Fruit fly (Drosophila melanogaster) whole organism, prepupa: Measurements from ENCODE around the gene CG14883.

Experiments used
- CG10631 ChIP-seq: fragments of 200-800 bp; sonication (Bioruptor generic); optimal IDR thresholded peaks from 2 replicates; lab custom pipeline; 2016; ENCODE audit warnings: missing biosample characterization, missing genetic modification characterization
- CG11294 ChIP-seq: fragments of 200-800 bp; sonication (Bioruptor generic); IDR thresholded peaks from 2 replicates; pipeline ENCODE4 v1.3.6; 2022; ENCODE audit warnings: missing biosample characterization, missing genetic modification characterization
- CG11762 ChIP-seq: fragments of 200-800 bp; sonication (Bioruptor generic); optimal IDR thresholded peaks from 3 replicates; lab custom pipeline; 2016; ENCODE audit warnings: missing biosample characterization, missing genetic modification characterization; ENCODE audit not compliant: insufficient read depth
- CG15336 ChIP-seq: fragments of 200-800 bp; sonication (Bioruptor generic); IDR thresholded peaks from 2 replicates; pipeline ENCODE4 v1.3.6; 2022; ENCODE audit warnings: missing biosample characterization, missing genetic modification characterization
- CG1621 ChIP-seq: fragments of 200-800 bp; sonication (Bioruptor generic); optimal IDR thresholded peaks from 3 replicates; lab custom pipeline; 2018; ENCODE audit warnings: missing biosample characterization, mild to moderate bottlenecking, missing genetic modification characterization
- CG16779 ChIP-seq: fragments of 200-800 bp; sonication (Bioruptor generic); optimal IDR thresholded peaks from 3 replicates; lab custom pipeline; 2017; ENCODE audit warnings: missing biosample characterization, mild to moderate bottlenecking, missing genetic modification characterization
- CG3032 ChIP-seq: fragments of 200-800 bp; optimal IDR thresholded peaks from 2 replicates; lab custom pipeline; 2019; ENCODE audit warnings: missing biosample characterization, mild to moderate bottlenecking, missing genetic modification characterization, moderate library complexity
- CG31627 ChIP-seq: fragments of 200-800 bp; sonication (Bioruptor generic); optimal IDR thresholded peaks from 3 replicates; lab custom pipeline; 2016; ENCODE audit warnings: missing biosample characterization, missing genetic modification characterization
- CG32006 ChIP-seq: fragments of 200-800 bp; sonication (Bioruptor generic); optimal IDR thresholded peaks from 3 replicates; lab custom pipeline; 2017; ENCODE audit warnings: missing biosample characterization, mild to moderate bottlenecking, missing genetic modification characterization
- CG3919 ChIP-seq: fragments of 200-800 bp; sonication (Bioruptor generic); optimal IDR thresholded peaks from 3 replicates; lab custom pipeline; 2016; ENCODE audit warnings: missing biosample characterization, missing genetic modification characterization
- CG4318 ChIP-seq: fragments of 200-800 bp; sonication (Bioruptor generic); optimal IDR thresholded peaks from 3 replicates; lab custom pipeline; 2017; ENCODE audit warnings: missing biosample characterization, mild to moderate bottlenecking, missing genetic modification characterization
- CG6854 ChIP-seq: fragments of 200-800 bp; sonication (Bioruptor generic); optimal IDR thresholded peaks from 2 replicates; lab custom pipeline; 2017; ENCODE audit warnings: missing biosample characterization, mild to moderate bottlenecking, missing genetic modification characterization
- CG8319 ChIP-seq: fragments of 200-800 bp; sonication (Bioruptor generic); optimal IDR thresholded peaks from 3 replicates; lab custom pipeline; 2016; ENCODE audit warnings: missing biosample characterization, missing genetic modification characterization
- Eip75B ChIP-seq: fragments of 200-800 bp; sonication (Bioruptor generic); optimal IDR thresholded peaks from 3 replicates; lab custom pipeline; 2016; ENCODE audit warnings: missing biosample characterization, missing genetic modification characterization
- Eip78C ChIP-seq: fragments of 200-800 bp; sonication (Bioruptor generic); peaks from one replicate; lab custom pipeline; 2016; ENCODE audit warnings: missing biosample characterization, missing genetic modification characterization
- Eip93F ChIP-seq: fragments of 200-800 bp; sonication (Bioruptor generic); optimal IDR thresholded peaks from 2 replicates; lab custom pipeline; 2016; ENCODE audit warnings: missing biosample characterization, mild to moderate bottlenecking, missing genetic modification characterization
- Ets21C ChIP-seq: fragments of 200-800 bp; sonication (Bioruptor generic); optimal IDR thresholded peaks from 3 replicates; lab custom pipeline; 2016; ENCODE audit warnings: missing biosample characterization, missing genetic modification characterization
- Gug ChIP-seq: fragments of 200-800 bp; sonication (Bioruptor generic); IDR thresholded peaks from 2 replicates; pipeline ENCODE4 v1.3.6; 2022; ENCODE audit warnings: missing biosample characterization, missing genetic modification characterization
- Hr38 ChIP-seq: sonication (Bioruptor generic); optimal IDR thresholded peaks from 2 replicates; lab custom pipeline; 2016; ENCODE audit warnings: missing biosample characterization, missing genetic modification characterization
- Hr39 ChIP-seq: fragments of 200-800 bp; sonication (Bioruptor generic); optimal IDR thresholded peaks from 2 replicates; lab custom pipeline; 2016; ENCODE audit warnings: missing biosample characterization, missing genetic modification characterization
- Lpt ChIP-seq: fragments of 200-800 bp; sonication (Bioruptor generic); optimal IDR thresholded peaks from 3 replicates; lab custom pipeline; 2016; ENCODE audit warnings: missing biosample characterization, missing genetic modification characterization
- Met ChIP-seq: fragments of 200-800 bp; sonication (Bioruptor generic); optimal IDR thresholded peaks from 3 replicates; lab custom pipeline; 2016; ENCODE audit warnings: missing biosample characterization, missing genetic modification characterization
- Smox ChIP-seq: fragments of 200-800 bp; sonication (Bioruptor generic); optimal IDR thresholded peaks from 3 replicates; lab custom pipeline; 2016; ENCODE audit warnings: missing biosample characterization, missing genetic modification characterization
- Sox102F ChIP-seq: fragments of 200-800 bp; sonication (Bioruptor generic); optimal IDR thresholded peaks from 2 replicates; lab custom pipeline; 2016; ENCODE audit warnings: missing biosample characterization, mild to moderate bottlenecking, missing genetic modification characterization
- Sox15 ChIP-seq: fragments of 200-800 bp; sonication (Bioruptor generic); optimal IDR thresholded peaks from 3 replicates; lab custom pipeline; 2016; ENCODE audit warnings: missing biosample characterization, missing genetic modification characterization
- achi ChIP-seq: fragments of 200-800 bp; sonication (Bioruptor generic); optimal IDR thresholded peaks from 3 replicates; lab custom pipeline; 2016; ENCODE audit warnings: missing biosample characterization, missing genetic modification characterization
- acj6 ChIP-seq: fragments of 200-800 bp; sonication (Bioruptor generic); optimal IDR thresholded peaks from 3 replicates; lab custom pipeline; 2016; ENCODE audit warnings: missing biosample characterization, missing genetic modification characterization
- cyc ChIP-seq: fragments of 200-800 bp; sonication (Bioruptor generic); optimal IDR thresholded peaks from 3 replicates; lab custom pipeline; 2016; ENCODE audit warnings: missing biosample characterization, missing genetic modification characterization
- dsx ChIP-seq: fragments of 200-800 bp; optimal IDR thresholded peaks from 3 replicates; lab custom pipeline; 2019; ENCODE audit warnings: missing biosample characterization, mild to moderate bottlenecking, missing genetic modification characterization, moderate library complexity; ENCODE audit not compliant: poor library complexity, severe bottlenecking
- esn ChIP-seq: fragments of 200-800 bp; sonication (Bioruptor generic); optimal IDR thresholded peaks from 2 replicates; lab custom pipeline; 2016; ENCODE audit warnings: missing biosample characterization, mild to moderate bottlenecking, missing genetic modification characterization, moderate library complexity
- fd59A ChIP-seq: fragments of 200-800 bp; sonication (Bioruptor generic); optimal IDR thresholded peaks from 2 replicates; lab custom pipeline; 2017; ENCODE audit warnings: missing biosample characterization, mild to moderate bottlenecking, missing genetic modification characterization, missing genetic modification reagents
- fd85E ChIP-seq: fragments of 200-800 bp; sonication (Bioruptor generic); optimal IDR thresholded peaks from 3 replicates; lab custom pipeline; 2016; ENCODE audit warnings: missing biosample characterization, missing genetic modification characterization
- fkh ChIP-seq: fragments of 200-800 bp; sonication (Bioruptor generic); optimal IDR thresholded peaks from 3 replicates; lab custom pipeline; 2017; ENCODE audit warnings: missing biosample characterization, mild to moderate bottlenecking, missing genetic modification characterization, moderate library complexity
- lz ChIP-seq: fragments of 200-800 bp; sonication (Bioruptor generic); optimal IDR thresholded peaks from 3 replicates; lab custom pipeline; 2016; ENCODE audit warnings: missing biosample characterization, missing genetic modification characterization
- salr ChIP-seq, 2 experiments: fragments of 200-800 bp; sonication (Bioruptor generic); optimal IDR thresholded peaks; 3 replicates each; lab custom pipeline; 2016 to 2018; ENCODE audit warnings: missing biosample characterization in 2 of 2, missing genetic modification characterization in 2 of 2, mild to moderate bottlenecking in 1 of 2
- svp ChIP-seq: fragments of 200-800 bp; sonication (Bioruptor generic); peaks from one replicate; lab custom pipeline; 2016; ENCODE audit warnings: missing biosample characterization, missing genetic modification characterization
- vri ChIP-seq: fragments of 200-800 bp; sonication (Bioruptor generic); optimal IDR thresholded peaks from 3 replicates; lab custom pipeline; 2016; ENCODE audit warnings: missing biosample characterization, mild to moderate bottlenecking, missing genetic modification characterization

CG14883 gene

dm6 chr3R:16472301-16472700 is 16.4 kb downstream of the CG14883 start, which contains the start of gene Gyc89Da:
TSS of gene Gyc89Da (plus strand) at chr3R:16472601.
- TF ChIP-seq CG3919 (GFP tag; lab: Kevin White, UChicago) (no peak), lz (no peak), Ets21C (GFP tag; lab: Kevin White, UChicago) (no peak), Sox15 (GFP tag; lab: Kevin White, UChicago) (no peak)

dm6 chr3R:16476472-16476871 is 20.6 kb downstream of the CG14883 start:
- TF ChIP-seq Eip78C (GFP tag; lab: Kevin White, UChicago) (peak; percentile 75), CG11294 (no peak)
- TF ChIP-seq, all 60 proteins: peak for 1

- no peak for TF ChIP-seq fkh (GFP tag; lab: Kevin White, UChicago)
- no peak for TF ChIP-seq Met (GFP tag; lab: Kevin White, UChicago)
- TF ChIP-seq acj6 (GFP tag; lab: Kevin White, UChicago) = no peak
- TF ChIP-seq CG15336 = no peak
- no peak for TF ChIP-seq Smox
- no peak for TF ChIP-seq CG4318 (GFP tag; lab: Kevin White, UChicago)
- TF ChIP-seq CG8319 (GFP tag; lab: Kevin White, UChicago) = no peak
- TF ChIP-seq cyc (GFP tag; lab: Kevin White, UChicago) = no peak
- TF ChIP-seq Hr38 (GFP tag; lab: Kevin White, UChicago) = no peak
- TF ChIP-seq salr (GFP tag; optimal IDR thresholded peaks at IDR 0.05; lab: Kevin White, UChicago) = no peak
Measured at dm6 chr3R:16477033-16477432, 21.2 kb downstream of the CG14883 start, which contains the start of gene Gyc89Db. TSS of gene Gyc89Db (plus strand) at chr3R:16477110.

dm6 chr3R:16480995-16481394 is 25.1 kb downstream of the CG14883 start, which contains the start of gene Dhfr:
TSS of gene Dhfr (plus strand) at chr3R:16481167.
- TF ChIP-seq Lpt (GFP tag; lab: Kevin White, UChicago) (no peak), Eip78C (GFP tag; lab: Kevin White, UChicago) (peak; percentile 12)

dm6 chr3R:16482276-16482675 is 26.4 kb downstream of the CG14883 start, which contains the start of gene Sdhaf3:
TSS of gene Sdhaf3 (minus strand) at chr3R:16482452.
- peak; percentile 3 for TF ChIP-seq Eip78C (GFP tag; lab: Kevin White, UChicago)
- TF ChIP-seq fd59A (GFP tag; lab: Kevin White, UChicago) = no peak
- TF ChIP-seq esn (GFP tag; lab: Kevin White, UChicago) = peak; percentile 36

DNA sequence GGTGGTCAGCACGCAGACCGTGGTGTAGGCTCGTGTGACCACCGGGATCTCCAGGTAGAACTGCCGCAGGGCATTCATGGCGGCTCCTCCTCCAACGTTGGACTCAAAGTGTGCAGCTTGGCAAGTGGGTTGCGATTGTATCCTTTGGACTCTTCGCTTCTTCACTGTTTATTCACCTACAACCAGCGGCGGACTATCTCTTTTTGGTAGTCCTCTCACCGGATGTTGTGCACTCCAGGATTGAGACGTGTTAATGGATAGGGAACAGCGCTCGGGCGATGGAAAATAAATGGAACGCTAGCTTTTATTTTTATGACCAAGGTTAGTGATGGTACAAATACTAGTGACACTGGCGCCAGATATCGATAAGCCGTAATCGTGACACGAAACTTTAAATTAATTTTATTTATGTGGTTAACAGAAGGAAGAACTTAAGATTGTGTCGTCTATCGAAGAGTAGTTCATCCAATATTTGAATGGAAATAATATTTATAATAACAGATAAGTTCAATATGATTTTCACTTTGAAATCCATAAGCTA is 28.1 kb downstream of the CG14883 start, which contains the start of gene Der-2:
Gene Der-2, minus strand, starts transcription at position 347 of the 541 bp plus-strand sequence.
- no peak for TF ChIP-seq Met (GFP tag; lab: Kevin White, UChicago)
- no peak for TF ChIP-seq lz
- TF ChIP-seq Eip78C (GFP tag; lab: Kevin White, UChicago) = peak; percentile 25
- TF ChIP-seq CG3032 (tag; lab: Kevin White, UChicago) = no peak
- no peak for TF ChIP-seq CG31627 (GFP tag; lab: Kevin White, UChicago)
- TF ChIP-seq Eip75B (GFP tag; lab: Kevin White, UChicago) = no peak
- TF ChIP-seq CG4318 (GFP tag; lab: Kevin White, UChicago) = no peak
- no peak for TF ChIP-seq CG16779 (tag; lab: Kevin White, UChicago)

DNA sequence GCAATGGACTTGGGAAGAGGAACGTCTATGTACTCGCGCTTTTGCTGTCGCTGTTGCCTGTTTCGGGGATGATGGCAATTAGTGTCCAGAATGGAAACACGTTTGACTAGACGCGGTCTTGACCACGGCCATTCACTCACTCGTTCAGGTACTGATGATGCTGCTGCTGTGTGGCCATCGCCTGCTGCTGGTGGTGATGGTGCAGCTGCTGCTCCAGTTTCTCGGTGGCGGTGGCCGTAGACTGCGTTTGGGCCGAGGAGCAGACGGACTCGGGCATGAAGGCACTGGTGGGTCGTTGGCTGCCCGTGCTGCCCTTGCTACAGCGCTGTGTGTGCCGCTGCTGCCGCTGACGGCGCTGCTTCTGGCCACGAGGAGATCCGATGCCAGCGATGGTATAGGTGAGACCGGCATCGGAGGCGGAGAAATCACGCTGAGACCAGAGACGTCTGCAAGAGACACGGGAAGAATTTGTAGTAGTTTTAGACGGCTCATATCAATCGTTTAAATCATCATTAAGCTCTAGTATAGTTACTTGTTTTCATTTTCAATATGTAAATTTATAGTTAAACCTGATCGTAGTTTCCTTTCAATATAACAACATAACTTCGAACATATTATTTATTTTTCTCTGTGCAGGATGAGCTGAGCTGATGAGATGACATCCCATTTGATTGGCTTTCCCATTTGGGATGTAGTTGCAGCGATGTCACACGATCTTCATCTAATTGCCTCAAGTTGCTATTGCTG is 29.8 kb downstream of the CG14883 start:
- TF ChIP-seq CG8319 (GFP tag; lab: Kevin White, UChicago) (no peak), fd59A (GFP tag; lab: Kevin White, UChicago) (no peak), Gug (GFP tag; lab: Robert Waterston, UW) (no peak), CG32006 (GFP tag; lab: Kevin White, UChicago) (peak; percentile 72), fd85E (GFP tag; lab: Kevin White, UChicago) (no peak), CG3919 (GFP tag; lab: Kevin White, UChicago) (no peak), achi (GFP tag; lab: Kevin White, UChicago) (peak; percentile 24), Hr39 (GFP tag; lab: Kevin White, UChicago) (no peak), CG1621 (tag; lab: Kevin White, UChicago) (no peak), vri (no peak), dsx (no peak), Sox102F (GFP tag; lab: Kevin White, UChicago) (no peak), Eip78C (GFP tag; lab: Kevin White, UChicago) (peak; percentile 71), CG11762 (GFP tag; lab: Kevin White, UChicago) (no peak), CG6854 (GFP tag; lab: Kevin White, UChicago) (no peak), Eip93F (GFP tag; lab: Kevin White, UChicago) (no peak), svp (GFP tag; lab: Kevin White, UChicago) (no peak), CG10631 (GFP tag; lab: Kevin White, UChicago) (no peak), CG15336 (peak; percentile 66)
